Fruit fly (Drosophila melanogaster) whole organism, embryonic: ENCODE measurements around the gene Ing5.
A peak's percentile ranks its signal among the peaks of the same experiment; 100 is the strongest.

Experiments
- Atf3 ChIP-seq: fragments of 200-800 bp; sonication (Bioruptor generic); optimal IDR thresholded peaks from 3 replicates; lab custom pipeline; 2016; ENCODE audit warnings: missing biosample characterization, missing genetic modification characterization
- CG10209 ChIP-seq: fragments of 200-800 bp; sonication (Bioruptor generic); optimal IDR thresholded peaks from 3 replicates; lab custom pipeline; 2017; ENCODE audit warnings: missing biosample characterization, mild to moderate bottlenecking, missing genetic modification characterization, missing genetic modification reagents
- CG10366 ChIP-seq: fragments of 200-800 bp; sonication (Bioruptor generic); IDR thresholded peaks from 2 replicates; pipeline ENCODE4 v1.3.6; 2022; ENCODE audit warnings: missing biosample characterization, missing genetic modification characterization
- CG10959 ChIP-seq: fragments of 200-800 bp; sonication (Bioruptor generic); IDR thresholded peaks from 2 replicates; pipeline ENCODE4 v1.3.6; 2022; ENCODE audit warnings: missing biosample characterization, missing genetic modification characterization
- CG12104 ChIP-seq: fragments of 200-800 bp; sonication (Bioruptor generic); optimal IDR thresholded peaks from 3 replicates; lab custom pipeline; 2016; ENCODE audit warnings: missing biosample characterization, missing genetic modification characterization
- CG1233 ChIP-seq: fragments of 200-800 bp; sonication (Bioruptor generic); optimal IDR thresholded peaks from 4 replicates; lab custom pipeline; 2018; ENCODE audit warnings: missing biosample characterization, mild to moderate bottlenecking, missing genetic modification characterization
- CG12659 ChIP-seq: fragments of 200-800 bp; sonication (Bioruptor generic); optimal IDR thresholded peaks from 3 replicates; lab custom pipeline; 2017; ENCODE audit warnings: mild to moderate bottlenecking, missing biosample characterization, missing genetic modification reagents, missing genetic modification characterization
- CG12744 ChIP-seq: fragments of 200-800 bp; sonication (Bioruptor generic); optimal IDR thresholded peaks from 2 replicates; lab custom pipeline; 2016; ENCODE audit warnings: missing biosample characterization, missing genetic modification characterization
- CG13775 ChIP-seq: fragments of 200-800 bp; sonication (Bioruptor generic); optimal IDR thresholded peaks from 3 replicates; lab custom pipeline; 2017; ENCODE audit warnings: missing biosample characterization, mild to moderate bottlenecking, missing genetic modification characterization
- CG14014 ChIP-seq: fragments of 200-800 bp; sonication (Bioruptor generic); IDR thresholded peaks from 2 replicates; pipeline ENCODE4 v1.3.6; 2022; ENCODE audit warnings: missing biosample characterization, missing genetic modification characterization
- CG14667 ChIP-seq: fragments of 200-800 bp; sonication (Bioruptor generic); IDR thresholded peaks from 2 replicates; pipeline ENCODE4 v1.3.6; 2022; ENCODE audit warnings: missing biosample characterization, missing genetic modification characterization
- CG15011 ChIP-seq: fragments of 200-800 bp; sonication (Bioruptor generic); optimal IDR thresholded peaks from 3 replicates; lab custom pipeline; 2018; ENCODE audit warnings: missing biosample characterization, mild to moderate bottlenecking, missing genetic modification characterization
- CG18262 ChIP-seq: fragments of 200-800 bp; optimal IDR thresholded peaks from 3 replicates; lab custom pipeline; 2019; ENCODE audit warnings: missing biosample characterization, mild to moderate bottlenecking, missing genetic modification characterization, moderate library complexity
- CG18476 ChIP-seq: fragments of 200-800 bp; sonication (Bioruptor generic); optimal IDR thresholded peaks from 2 replicates; lab custom pipeline; 2016; ENCODE audit warnings: missing biosample characterization, mild to moderate bottlenecking, missing genetic modification characterization
- CG18619 ChIP-seq: fragments of 200-800 bp; sonication (Bioruptor generic); optimal IDR thresholded peaks from 3 replicates; lab custom pipeline; 2017; ENCODE audit warnings: missing biosample characterization, mild to moderate bottlenecking, missing genetic modification characterization
- CG31365 ChIP-seq: fragments of 200-800 bp; sonication (Bioruptor generic); optimal IDR thresholded peaks from 2 replicates; lab custom pipeline; 2018; ENCODE audit warnings: missing biosample characterization, mild to moderate bottlenecking, missing genetic modification characterization
- CG31441 ChIP-seq: fragments of 200-800 bp; sonication (Bioruptor generic); IDR thresholded peaks from 2 replicates; pipeline ENCODE4 v1.3.6; 2022; ENCODE audit warnings: missing biosample characterization, missing genetic modification characterization
- CG32532 ChIP-seq: fragments of 200-800 bp; sonication (Bioruptor generic); IDR thresholded peaks from 2 replicates; pipeline ENCODE4 v1.3.6; 2022; ENCODE audit warnings: missing biosample characterization, missing genetic modification characterization
- CG33213 ChIP-seq: fragments of 200-800 bp; sonication (Bioruptor generic); optimal IDR thresholded peaks from 3 replicates; lab custom pipeline; 2016; ENCODE audit warnings: missing biosample characterization, missing genetic modification characterization
- CG3407 ChIP-seq: fragments of 200-800 bp; sonication (Bioruptor generic); optimal IDR thresholded peaks from 2 replicates; lab custom pipeline; 2018; ENCODE audit warnings: missing biosample characterization, mild to moderate bottlenecking, missing genetic modification characterization
- CG4360 ChIP-seq: fragments of 200-800 bp; sonication (Bioruptor generic); IDR thresholded peaks from 2 replicates; pipeline ENCODE4 v1.3.6; 2022; ENCODE audit warnings: missing biosample characterization, missing genetic modification characterization
- CG4854 ChIP-seq: fragments of 200-800 bp; sonication (Bioruptor generic); optimal IDR thresholded peaks from 2 replicates; lab custom pipeline; 2016; ENCODE audit warnings: missing biosample characterization, missing genetic modification characterization, inconsistent platforms
- CG6854 ChIP-seq: fragments of 200-800 bp; sonication (Bioruptor generic); optimal IDR thresholded peaks from 3 replicates; lab custom pipeline; 2017; ENCODE audit warnings: missing biosample characterization, mild to moderate bottlenecking, missing genetic modification characterization
- CG7556 ChIP-seq: fragments of 200-800 bp; sonication (Bioruptor generic); optimal IDR thresholded peaks from 2 replicates; lab custom pipeline; 2017; ENCODE audit warnings: missing biosample characterization, mild to moderate bottlenecking, missing genetic modification characterization
- CG7928 ChIP-seq: fragments of 200-800 bp; sonication (Bioruptor generic); optimal IDR thresholded peaks from 2 replicates; lab custom pipeline; 2017; ENCODE audit warnings: missing biosample characterization, mild to moderate bottlenecking, missing genetic modification characterization
- Ets65A ChIP-seq: fragments of 200-800 bp; sonication (Bioruptor generic); peaks from one replicate; lab custom pipeline; 2016; ENCODE audit warnings: missing biosample characterization, missing genetic modification characterization
- Hey ChIP-seq: fragments of 200-800 bp; sonication (Bioruptor generic); optimal IDR thresholded peaks from 3 replicates; lab custom pipeline; 2018; ENCODE audit warnings: missing biosample characterization, mild to moderate bottlenecking, missing genetic modification characterization
- Lpt ChIP-seq: fragments of >200 bp; optimal IDR thresholded peaks from 2 replicates; lab custom pipeline; 2018; ENCODE audit warnings: missing biosample characterization, missing genetic modification characterization
- Mrtf ChIP-seq: fragments of 200-800 bp; sonication (Bioruptor generic); IDR thresholded peaks from 3 replicates; pipeline ENCODE4 v1.3.6; 2022; ENCODE audit warnings: missing biosample characterization, missing genetic modification characterization
- Myb ChIP-seq: fragments of 200-800 bp; sonication (Bioruptor generic); optimal IDR thresholded peaks from 2 replicates; lab custom pipeline; 2016; ENCODE audit warnings: missing biosample characterization, missing genetic modification characterization
- Nf-YA ChIP-seq: fragments of 200-800 bp; sonication (Bioruptor generic); IDR thresholded peaks from 2 replicates; pipeline ENCODE4 v1.3.6; 2022; ENCODE audit warnings: missing biosample characterization, missing genetic modification characterization
- az2 ChIP-seq: fragments of 200-800 bp; sonication (Bioruptor generic); optimal IDR thresholded peaks from 3 replicates; lab custom pipeline; 2016; ENCODE audit warnings: missing biosample characterization, missing genetic modification characterization
- bowl ChIP-seq: fragments of 200-800 bp; sonication (Bioruptor generic); IDR thresholded peaks from 2 replicates; pipeline ENCODE4 v1.3.6; 2022; ENCODE audit warnings: missing biosample characterization, missing genetic modification characterization
- bsh ChIP-seq, 2 experiments: fragments of 200-800 bp; sonication (Bioruptor generic); optimal IDR thresholded peaks; 2 replicates each; lab custom pipeline; 2017 to 2018; ENCODE audit warnings: mild to moderate bottlenecking in 2 of 2, missing biosample characterization in 2 of 2, missing genetic modification characterization in 2 of 2, moderate library complexity in 1 of 2
- chm ChIP-seq: fragments of 200-800 bp; sonication (Bioruptor generic); IDR thresholded peaks from 2 replicates; pipeline ENCODE4 v1.3.6; 2022; ENCODE audit warnings: missing biosample characterization, missing genetic modification characterization
- chn ChIP-seq: fragments of 200-800 bp; sonication (Bioruptor generic); optimal IDR thresholded peaks from 2 replicates; lab custom pipeline; 2016; ENCODE audit warnings: missing biosample characterization, missing genetic modification characterization
- corto ChIP-seq: fragments of 200-800 bp; sonication (Bioruptor generic); optimal IDR thresholded peaks from 2 replicates; lab custom pipeline; 2016; ENCODE audit warnings: missing biosample characterization, mild to moderate bottlenecking, missing genetic modification characterization, moderate library complexity
- eve ChIP-seq, 2 experiments: fragments of >200 bp; optimal IDR thresholded peaks; 2 replicates each; lab custom pipeline; 2017; ENCODE audit warnings: missing biosample characterization in 2 of 2, missing genetic modification characterization in 2 of 2
- ftz-f1 ChIP-seq: fragments of 200-800 bp; sonication (Bioruptor generic); optimal IDR thresholded peaks from 2 replicates; lab custom pipeline; 2016; ENCODE audit warnings: missing biosample characterization, missing genetic modification characterization
- gce ChIP-seq: fragments of 200-800 bp; sonication (Bioruptor generic); IDR thresholded peaks from 3 replicates; pipeline ENCODE4 v1.3.6; 2022; ENCODE audit warnings: missing biosample characterization, missing genetic modification characterization
- gem ChIP-seq: fragments of 200-800 bp; sonication (Bioruptor generic); optimal IDR thresholded peaks from 2 replicates; lab custom pipeline; 2019; ENCODE audit warnings: missing biosample characterization, mild to moderate bottlenecking, missing genetic modification characterization, moderate library complexity
- grn ChIP-seq: fragments of 200-800 bp; sonication (Bioruptor generic); optimal IDR thresholded peaks from 3 replicates; lab custom pipeline; 2017; ENCODE audit warnings: missing biosample characterization, missing genetic modification characterization
- gt ChIP-seq: fragments of 200-800 bp; sonication (Bioruptor generic); IDR thresholded peaks from 2 replicates; pipeline ENCODE4 v1.3.6; 2022; ENCODE audit warnings: missing biosample characterization, missing genetic modification characterization
- hb ChIP-seq: fragments of 200-800 bp; sonication (Bioruptor generic); IDR thresholded peaks from 3 replicates; pipeline ENCODE4 v1.3.6; 2022; ENCODE audit warnings: missing biosample characterization, missing genetic modification characterization; ENCODE audit not compliant: partially characterized antibody
- lola ChIP-seq, 3 experiments: fragments of >200 bp in 2 of 3; fragments of 200-800 bp in 1 of 3; sonication (Bioruptor generic) in 1 of 3; optimal IDR thresholded peaks; 2 replicates each; lab custom pipeline; 2017 to 2019; ENCODE audit warnings: missing biosample characterization in 3 of 3, missing genetic modification characterization in 3 of 3, mild to moderate bottlenecking in 1 of 3, moderate library complexity in 1 of 3
- p53 ChIP-seq: fragments of 200-800 bp; sonication (Bioruptor generic); optimal IDR thresholded peaks from 2 replicates; lab custom pipeline; 2016; ENCODE audit warnings: missing biosample characterization, missing genetic modification characterization
- ranshi ChIP-seq: fragments of 200-800 bp; sonication (Bioruptor generic); IDR thresholded peaks from 2 replicates; pipeline ENCODE4 v1.3.6; 2022; ENCODE audit warnings: missing biosample characterization, missing genetic modification characterization
- shn ChIP-seq: fragments of 200-800 bp; sonication (Bioruptor generic); optimal IDR thresholded peaks from 3 replicates; lab custom pipeline; 2016; ENCODE audit warnings: missing biosample characterization, missing genetic modification characterization
- slou ChIP-seq: fragments of 200-800 bp; sonication (Bioruptor generic); optimal IDR thresholded peaks from 3 replicates; lab custom pipeline; 2016; ENCODE audit warnings: missing biosample characterization, missing genetic modification characterization
- so ChIP-seq: fragments of 200-800 bp; sonication (Bioruptor generic); IDR thresholded peaks from 3 replicates; pipeline ENCODE4 v1.3.6; 2022; ENCODE audit warnings: missing biosample characterization, missing genetic modification characterization
- zfh1 ChIP-seq: fragments of 200-800 bp; sonication (Bioruptor generic); IDR thresholded peaks from 3 replicates; pipeline ENCODE4 v1.3.6; 2022; ENCODE audit warnings: missing biosample characterization, missing genetic modification characterization

Ing5 gene

dm6 chr2L:13378488-13378964 lies 8.6 kb downstream of the Ing5 start, which contains the start of the genes CG9302 and beta'COP (continued):
- TF ChIP-seq CG13775 (GFP tag; lab: Kevin White, UChicago): peak; percentile 83
- TF ChIP-seq CG10209 (GFP tag; lab: Kevin White, UChicago): peak; percentile 69
- peak; percentile 71 for TF ChIP-seq az2
- TF ChIP-seq CG6854: no peak
- TF ChIP-seq Nf-YA: no peak
- peak in 1 of 3 experiments; percentile 75 for TF ChIP-seq lola (GFP tag; optimal IDR thresholded peaks at IDR 0.05; lab: Kevin White, UChicago)
- no peak for TF ChIP-seq CG3407 (GFP tag; lab: Kevin White, UChicago)
- TF ChIP-seq CG10959 (GFP tag; lab: Robert Waterston, UW): no peak
- peak; percentile 31 for TF ChIP-seq CG4854 (GFP tag; lab: Kevin White, UChicago)
- TF ChIP-seq CG7928 (GFP tag; lab: Kevin White, UChicago): peak; percentile 9
- TF ChIP-seq CG14014 (GFP tag; lab: Robert Waterston, UW): no peak; the same call in 1 of the 2 replicates
- no peak for TF ChIP-seq CG15011
- no peak for TF ChIP-seq Myb (GFP tag; lab: Kevin White, UChicago)
- TF ChIP-seq CG31441 (GFP tag; lab: Robert Waterston, UW): peak; percentile 77
- TF ChIP-seq CG31365: no peak
- TF ChIP-seq CG12744 (GFP tag; lab: Kevin White, UChicago): peak; percentile 21
- no peak for TF ChIP-seq CG4360
- TF ChIP-seq so (GFP tag; lab: Robert Waterston, UW): no peak
- TF ChIP-seq zfh1 (GFP tag; lab: Robert Waterston, UW): peak; percentile 60; the same call in 1 of the 3 replicates
- peak; percentile 32 for TF ChIP-seq CG18476 (GFP tag; lab: Kevin White, UChicago)
- TF ChIP-seq CG12659 (GFP tag; lab: Kevin White, UChicago): peak; percentile 89
- TF ChIP-seq slou (GFP tag; lab: Kevin White, UChicago): peak; percentile 81
- TF ChIP-seq Mrtf (GFP tag; lab: Robert Waterston, UW): no peak
- TF ChIP-seq corto (GFP tag; lab: Kevin White, UChicago): no peak
- TF ChIP-seq gt (GFP tag; lab: Robert Waterston, UW): no peak
- peak; percentile 93 for TF ChIP-seq Ets65A (GFP tag; lab: Kevin White, UChicago)
- peak; percentile 14 for TF ChIP-seq CG33213 (GFP tag; lab: Kevin White, UChicago)
- TF ChIP-seq CG32532 (GFP tag; lab: Robert Waterston, UW): peak; percentile 46
- TF ChIP-seq bowl (GFP tag; lab: Robert Waterston, UW): no peak
- peak; percentile 83 for TF ChIP-seq gem (tag; lab: Kevin White, UChicago)
- TF ChIP-seq hb (GFP tag; lab: Robert Waterston, UW): 0 out of 3 replicates have a peak, but pooled peaks have one; percentile 21
- peak; percentile 64 for TF ChIP-seq CG12104 (GFP tag; lab: Kevin White, UChicago)
- TF ChIP-seq CG18262: peak; percentile 74
- TF ChIP-seq Hey: no peak
- no peak for TF ChIP-seq ftz-f1 (GFP tag; lab: Kevin White, UChicago)
- TF ChIP-seq CG18619 (GFP tag; lab: Kevin White, UChicago): peak; percentile 68
- no peak for TF ChIP-seq Atf3 (GFP tag; lab: Kevin White, UChicago)
- 0 out of 2 replicates have a peak, but pooled peaks have one; percentile 35 for TF ChIP-seq ranshi (GFP tag; lab: Robert Waterston, UW)
- no peak for TF ChIP-seq CG14667
- no peak for TF ChIP-seq chm (GFP tag; lab: Robert Waterston, UW)
- TF ChIP-seq chn (GFP tag; lab: Kevin White, UChicago): peak; percentile 39
- peak; percentile 36 for TF ChIP-seq CG1233
- TF ChIP-seq CG10366 (GFP tag; lab: Robert Waterston, UW): peak; percentile 41; the same call in 1 of the 2 replicates
- TF ChIP-seq shn (GFP tag; lab: Kevin White, UChicago): peak; percentile 9
- no peak for TF ChIP-seq gce
- TF ChIP-seq grn (GFP tag; lab: Kevin White, UChicago): no peak
- TF ChIP-seq eve (GFP tag; optimal IDR thresholded peaks at IDR 0.05; lab: Kevin White, UChicago): no peak
- TF ChIP-seq bsh (GFP tag; optimal IDR thresholded peaks at IDR 0.05; lab: Kevin White, UChicago): peak; percentile 29 to 42
- no peak for TF ChIP-seq Lpt (GFP tag; lab: Kevin White, UChicago)
- TF ChIP-seq p53: peak; percentile 1
- peak; percentile 70 for TF ChIP-seq CG7556 (GFP tag; lab: Kevin White, UChicago)
